Worm (Caenorhabditis elegans): ENCODE measurements around the gene nhr-175.

Gene nhr-175

DNA sequence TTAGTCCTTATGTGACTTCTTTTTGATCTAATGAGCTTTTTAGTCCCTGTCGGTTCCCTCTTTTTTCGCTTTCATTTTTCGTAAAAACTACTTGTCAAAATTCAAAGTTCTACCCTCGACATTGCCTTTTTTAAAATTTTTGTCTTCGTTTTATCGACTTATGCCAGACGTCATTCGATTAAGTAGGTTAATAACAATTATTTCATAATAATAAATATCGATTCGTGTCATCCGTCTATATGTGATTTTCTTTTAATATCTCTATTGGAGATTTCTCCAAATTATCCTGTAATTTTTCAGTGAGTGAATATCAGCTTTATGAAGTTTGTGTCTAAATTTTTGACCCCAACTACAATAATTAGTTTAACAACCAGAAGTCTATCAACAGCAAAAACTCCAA is 43.7 kb upstream of the nhr-175 start, which contains the start of gene hpo-31:
TSS of gene hpo-31 (plus strand) at position 301 of the 400 bp plus-strand sequence.
- no peak for TF ChIP-seq ceh-88 (GFP tag; IDR thresholded peaks at IDR 0.05)
- no peak for TF ChIP-seq pag-3 (tag; optimal IDR thresholded peaks at IDR 0.05; ENCODE audit: borderline replicate concordance, insufficient read depth)
- no peak for TF ChIP-seq ceh-8 (GFP tag; optimal IDR thresholded peaks at IDR 0.05)
- no peak for TF ChIP-seq fkh-4 (tag; optimal IDR thresholded peaks at IDR 0.05; ENCODE audit: borderline replicate concordance)
- no peak for TF ChIP-seq grh-1 (GFP tag; IDR thresholded peaks at IDR 0.05)
- no peak for TF ChIP-seq zip-4 (GFP tag; optimal IDR thresholded peaks at IDR 0.05)

DNA sequence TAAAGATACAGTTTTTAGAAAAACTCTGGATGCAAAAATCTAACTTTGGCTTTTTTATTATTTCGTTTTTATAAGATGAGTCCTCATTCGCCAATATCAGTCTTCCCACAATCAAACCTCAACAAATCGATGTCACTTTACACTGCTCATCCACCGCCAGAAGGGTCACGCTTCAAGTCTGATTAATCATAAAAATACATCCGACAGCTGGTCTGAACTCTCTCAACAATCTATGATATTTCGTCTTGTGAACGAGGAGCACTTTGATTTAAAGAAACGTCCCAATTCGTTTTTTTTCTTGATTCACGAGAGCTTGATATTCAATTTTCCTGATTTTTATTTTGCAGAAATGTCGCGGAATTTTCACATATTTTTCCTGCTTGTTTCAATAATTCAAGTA is 38.6 kb upstream of the nhr-175 start, which contains the start of gene nrf-5:
TSS of gene nrf-5 (plus strand) at position 348 of the 400 bp plus-strand sequence.
- TF ChIP-seq hlh-4 (tag; optimal IDR thresholded peaks at IDR 0.05) (no peak), rnt-1 (tag; optimal IDR thresholded peaks at IDR 0.05) (peak; percentile 65), efl-1 (optimal IDR thresholded peaks at IDR 0.05) (no peak), efl-1 (GFP tag; optimal IDR thresholded peaks at IDR 0.05 in 1 of 2) (peak in 1 of 2 experiments; percentile 5), sox-4 (tag; optimal IDR thresholded peaks at IDR 0.05) (no peak), dsc-1 (tag; optimal IDR thresholded peaks at IDR 0.05) (peak; percentile 69)

DNA sequence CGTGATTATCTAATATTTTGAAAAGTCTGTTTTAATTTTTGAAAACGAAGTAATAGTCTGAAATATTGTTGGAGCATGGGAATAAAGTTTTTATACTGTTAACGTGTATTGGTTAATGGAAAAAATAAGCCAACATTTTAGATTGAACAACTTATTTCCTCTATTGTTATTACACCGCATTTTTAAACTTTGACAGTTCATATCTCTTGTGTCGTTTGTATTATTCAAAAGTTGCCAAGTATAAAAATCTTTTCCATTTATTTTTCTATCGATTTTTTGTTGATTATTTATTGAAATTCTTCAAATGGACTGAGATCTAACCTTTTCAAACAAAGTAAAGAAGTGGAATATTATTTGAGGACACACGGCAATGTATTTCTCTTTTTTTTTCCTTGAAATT is 35.7 kb upstream of the nhr-175 start, which contains the start of gene str-165:
TSS of gene str-165 (plus strand) at position 301 of the 400 bp plus-strand sequence.
- no peak for TF ChIP-seq Y116A8C.19 (tag; optimal IDR thresholded peaks at IDR 0.05; ENCODE audit: borderline replicate concordance)
- TF ChIP-seq sox-4 (tag; optimal IDR thresholded peaks at IDR 0.05) = no peak
- TF ChIP-seq nhr-237 (tag; optimal IDR thresholded peaks at IDR 0.05) = no peak
- TF ChIP-seq vab-15 (tag; optimal IDR thresholded peaks at IDR 0.05) = no peak
- TF ChIP-seq dsc-1 (tag; optimal IDR thresholded peaks at IDR 0.05) = no peak
- TF ChIP-seq snpc-4 (tag; optimal IDR thresholded peaks at IDR 0.05) = no peak
- no peak for TF ChIP-seq nhr-12 (tag; optimal IDR thresholded peaks at IDR 0.05)
- TF ChIP-seq fkh-4 (tag; optimal IDR thresholded peaks at IDR 0.05; ENCODE audit: borderline replicate concordance) = no peak
- no peak for TF ChIP-seq mdl-1 (tag; optimal IDR thresholded peaks at IDR 0.05)
- TF ChIP-seq zag-1 (tag; optimal IDR thresholded peaks at IDR 0.05) = no peak
- no peak for TF ChIP-seq lin-13 (GFP tag; optimal IDR thresholded peaks at IDR 0.05)
- TF ChIP-seq nhr-71 (tag; optimal IDR thresholded peaks at IDR 0.05) = no peak
- TF ChIP-seq lin-35 (GFP tag; optimal IDR thresholded peaks at IDR 0.05) = no peak
- no peak for TF ChIP-seq nhr-28 (tag; optimal IDR thresholded peaks at IDR 0.05)
- TF ChIP-seq nhr-84 (tag; optimal IDR thresholded peaks at IDR 0.05) = no peak
- TF ChIP-seq mab-9 (GFP tag; IDR thresholded peaks at IDR 0.05) = no peak
- TF ChIP-seq sup-37 (GFP tag; optimal IDR thresholded peaks at IDR 0.05) = no peak
- TF ChIP-seq nhr-77 (tag; optimal IDR thresholded peaks at IDR 0.05) = no peak

DNA sequence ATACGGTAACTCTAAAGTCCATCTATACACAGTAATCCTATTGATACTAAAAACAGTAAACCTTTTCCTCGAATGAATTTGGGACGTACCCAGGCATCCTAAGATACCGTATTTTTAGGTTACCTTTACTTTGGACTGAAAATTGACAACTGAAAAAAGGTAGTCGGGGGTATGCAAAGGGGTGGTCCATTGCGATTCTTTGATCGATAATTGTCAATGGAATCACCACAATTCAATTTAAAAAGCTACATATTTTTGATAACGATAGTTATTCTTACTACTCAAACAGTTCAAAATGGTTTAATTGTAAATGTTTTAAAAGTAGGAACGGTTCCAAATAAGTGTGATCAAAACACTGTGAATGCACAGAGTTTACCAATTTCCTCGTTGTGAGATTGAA is 32.5 kb upstream of the nhr-175 start, which contains the start of gene srx-129:
TSS of gene srx-129 (plus strand) at position 301 of the 400 bp plus-strand sequence.
- TF ChIP-seq lir-3 (tag; optimal IDR thresholded peaks at IDR 0.05; ENCODE audit: poor library complexity) (no peak), hlh-4 (tag; optimal IDR thresholded peaks at IDR 0.05) (no peak), ceh-88 (GFP tag; IDR thresholded peaks at IDR 0.05) (no peak), mdl-1 (tag; optimal IDR thresholded peaks at IDR 0.05) (no peak), lin-14 (GFP tag; optimal IDR thresholded peaks at IDR 0.05) (no peak), aly-2 (tag; optimal IDR thresholded peaks at IDR 0.05) (no peak)

DNA sequence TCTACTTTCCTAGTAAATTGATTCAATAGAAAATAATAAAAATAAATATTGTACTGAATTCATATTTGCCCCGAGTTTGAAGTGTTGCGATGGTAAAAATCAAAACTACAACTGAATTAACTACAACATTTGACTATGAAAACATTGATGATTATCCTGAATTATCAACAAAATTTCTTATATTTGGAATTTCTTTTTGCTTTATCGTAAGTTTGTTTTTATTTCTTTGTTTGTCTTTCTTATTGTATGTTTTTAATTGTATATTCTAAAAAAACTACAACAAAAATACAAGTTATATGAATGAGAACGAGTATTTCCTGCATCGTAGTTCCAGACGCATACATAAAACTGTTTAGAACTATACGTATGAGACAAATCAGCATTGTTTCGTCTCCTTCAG is 29.3 kb upstream of the nhr-175 start, which contains the start of gene srx-128:
TSS of gene srx-128 (plus strand) at position 301 of the 400 bp plus-strand sequence.
- TF ChIP-seq nhr-85 (tag) = no peak
- no peak for TF ChIP-seq efl-1 (optimal IDR thresholded peaks at IDR 0.05)
- TF ChIP-seq efl-1 (GFP tag; optimal IDR thresholded peaks at IDR 0.05 in 1 of 2) = peak in 1 of 2 experiments; percentile 47

DNA sequence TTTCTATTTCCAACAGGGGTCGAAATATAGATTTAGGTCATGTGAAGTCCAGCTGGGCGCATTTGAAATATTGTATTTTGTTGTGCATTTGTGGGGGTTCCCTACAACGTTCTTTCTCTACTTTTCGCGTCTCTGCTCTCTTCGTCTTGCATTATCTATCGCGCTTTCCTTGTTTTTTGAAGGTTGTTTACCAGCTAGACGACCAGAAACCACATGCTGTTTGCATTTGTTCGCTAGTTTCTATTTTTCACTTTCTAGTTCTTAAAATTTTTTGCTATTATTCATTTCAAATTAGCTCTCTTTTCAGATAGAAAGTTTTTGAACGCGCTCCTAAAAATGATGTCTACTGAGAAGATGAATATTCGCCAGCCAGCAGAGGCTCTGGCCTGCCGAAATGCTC is 27.1 kb upstream of the nhr-175 start, which contains the start of gene F55B12.10:
TSS of gene F55B12.10 (plus strand) at position 301 of the 400 bp plus-strand sequence.
- TF ChIP-seq ceh-88 (GFP tag; IDR thresholded peaks at IDR 0.05) (no peak), nhr-237 (tag; optimal IDR thresholded peaks at IDR 0.05) (no peak), hlh-4 (tag; optimal IDR thresholded peaks at IDR 0.05) (no peak), ceh-8 (GFP tag; optimal IDR thresholded peaks at IDR 0.05) (no peak), pag-3 (tag; optimal IDR thresholded peaks at IDR 0.05; ENCODE audit: borderline replicate concordance, insufficient read depth) (no peak), tbx-2 (tag; optimal IDR thresholded peaks at IDR 0.05) (no peak), nhr-12 (tag; optimal IDR thresholded peaks at IDR 0.05) (no peak)

All from whole organism, L1 larva.